Worm (Caenorhabditis elegans): ENCODE measurements around the gene iff-1.

The iff-1 gene

DNA sequence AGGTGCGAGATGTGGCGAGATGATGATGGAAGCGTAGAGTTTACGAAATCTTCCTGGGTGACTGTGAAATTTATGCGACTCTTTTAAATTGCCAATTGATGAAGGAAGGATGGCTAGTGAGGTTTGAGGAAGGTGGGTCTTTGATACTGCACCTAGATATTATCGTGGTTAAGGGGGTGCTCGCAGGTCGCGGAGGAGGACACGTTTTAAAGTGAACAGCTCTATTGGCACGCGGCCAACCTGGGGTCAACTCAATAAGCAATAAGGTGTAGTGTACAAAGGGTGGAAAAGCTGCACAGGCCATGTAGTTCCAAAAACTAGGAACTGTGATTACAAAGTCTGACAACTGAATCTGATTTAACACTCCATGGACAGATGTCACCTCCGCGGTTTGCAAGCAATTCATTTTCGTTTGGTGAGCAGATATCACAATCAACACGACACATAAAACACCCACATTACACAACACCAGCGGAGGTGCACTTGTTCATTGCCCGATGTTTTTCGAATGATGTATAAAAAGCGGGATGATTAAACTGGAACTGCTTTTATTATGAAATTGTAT is 1.6 kb downstream of the iff-1 start (continued):
- TF ChIP-seq C17E4.6 (GFP tag; IDR thresholded peaks at IDR 0.05): 0 out of 2 replicates have a peak, but pooled peaks have one; percentile 12
- TF ChIP-seq B0261.1 (tag; optimal IDR thresholded peaks at IDR 0.05): no peak
- no peak for TF ChIP-seq hlh-12 (tag; optimal IDR thresholded peaks at IDR 0.05)
- no peak for TF ChIP-seq athp-1 (tag; optimal IDR thresholded peaks at IDR 0.05)
- no peak for TF ChIP-seq T26A5.8 (tag; optimal IDR thresholded peaks at IDR 0.05)
- no peak for TF ChIP-seq madf-8 (GFP tag; conservative IDR thresholded peaks at IDR 0.05)
- TF ChIP-seq xnd-1 (tag; optimal IDR thresholded peaks at IDR 0.05): no peak
- TF ChIP-seq attf-3 (GFP tag; conservative IDR thresholded peaks at IDR 0.05): no peak
- no peak for TF ChIP-seq nhr-90 (tag; optimal IDR thresholded peaks at IDR 0.05)
- peak; percentile 24; the same call in 1 of the 2 replicates for TF ChIP-seq rcor-1 (GFP tag; IDR thresholded peaks at IDR 0.05)
- no peak for TF ChIP-seq egrh-3 (GFP tag; IDR thresholded peaks at IDR 0.05)
- no peak for TF ChIP-seq lir-1 (GFP tag; conservative IDR thresholded peaks at IDR 0.05)
- no peak for TF ChIP-seq egl-18 (GFP tag; IDR thresholded peaks at IDR 0.05)
- 0 out of 2 replicates have a peak, but pooled peaks have one; percentile 17 for TF ChIP-seq mcd-1 (GFP tag; IDR thresholded peaks at IDR 0.05)
- TF ChIP-seq cebp-1 (GFP tag; IDR thresholded peaks at IDR 0.05): no peak
- TF ChIP-seq cebp-1 (tag; optimal IDR thresholded peaks at IDR 0.05): no peak
- no peak for TF ChIP-seq repo-1 (tag; optimal IDR thresholded peaks at IDR 0.05)
- peak; percentile 11; the same call in 1 of the 2 replicates for TF ChIP-seq hmg-1.2 (GFP tag; IDR thresholded peaks at IDR 0.05)
- no peak for TF ChIP-seq hmg-20 (GFP tag; IDR thresholded peaks at IDR 0.05)
- no peak for TF ChIP-seq ccch-3 (GFP tag; optimal IDR thresholded peaks at IDR 0.05)
- TF ChIP-seq somi-1 (GFP tag; optimal IDR thresholded peaks at IDR 0.05): no peak
- TF ChIP-seq B0336.3 (GFP tag; IDR thresholded peaks at IDR 0.05): peak; percentile 70
- no peak for TF ChIP-seq ceh-79 (tag; optimal IDR thresholded peaks at IDR 0.05)
- no peak for TF ChIP-seq tbx-9 (tag; optimal IDR thresholded peaks at IDR 0.05; ENCODE audit: borderline replicate concordance)
- peak; percentile 72; the same call in 1 of the 2 replicates for TF ChIP-seq Y53G8AR.9 (GFP tag; conservative IDR thresholded peaks at IDR 0.05)
- no peak for TF ChIP-seq atf-7 (tag; optimal IDR thresholded peaks at IDR 0.05)
- TF ChIP-seq lin-54 (GFP tag; optimal IDR thresholded peaks at IDR 0.05): peak; percentile 59
- no peak for TF ChIP-seq dpff-1 (tag; optimal IDR thresholded peaks at IDR 0.05)
- no peak for TF ChIP-seq ztf-25 (GFP tag; IDR thresholded peaks at IDR 0.05)
- TF ChIP-seq B0019.2 (GFP tag; conservative IDR thresholded peaks at IDR 0.05): no peak
- no peak for TF ChIP-seq F49E8.2 (tag; optimal IDR thresholded peaks at IDR 0.05; ENCODE audit: insufficient read depth)
- no peak for TF ChIP-seq him-1 (tag; optimal IDR thresholded peaks at IDR 0.05)
- TF ChIP-seq F57A8.1 (GFP tag; optimal IDR thresholded peaks at IDR 0.05): no peak
- TF ChIP-seq madf-10 (tag; optimal IDR thresholded peaks at IDR 0.05): no peak
- no peak for TF ChIP-seq ztf-26 (tag; optimal IDR thresholded peaks at IDR 0.05)
- no peak for TF ChIP-seq ztf-6 (GFP tag; IDR thresholded peaks at IDR 0.05)
- no peak for TF ChIP-seq bed-1 (GFP tag; IDR thresholded peaks at IDR 0.05)
- no peak for TF ChIP-seq akir-1 (GFP tag; optimal IDR thresholded peaks at IDR 0.05)
- no peak for TF ChIP-seq F22D6.2 (tag; optimal IDR thresholded peaks at IDR 0.05)
- peak; percentile 5 for TF ChIP-seq hrde-1 (tag; optimal IDR thresholded peaks at IDR 0.05; ENCODE audit: borderline replicate concordance)
- TF ChIP-seq ceh-58 (GFP tag; IDR thresholded peaks at IDR 0.05): 0 out of 2 replicates have a peak, but pooled peaks have one; percentile 3
- TF ChIP-seq ztf-18 (tag; optimal IDR thresholded peaks at IDR 0.05): peak; percentile 37
- TF ChIP-seq cebp-2 (GFP tag; IDR thresholded peaks at IDR 0.05): no peak
- peak; percentile 18 for TF ChIP-seq F52B5.7 (tag; optimal IDR thresholded peaks at IDR 0.05)
- no peak for TF ChIP-seq sea-2 (GFP tag; IDR thresholded peaks at IDR 0.05)
- no peak for TF ChIP-seq snpc-1.3 (tag; optimal IDR thresholded peaks at IDR 0.05; ENCODE audit: insufficient read depth)
- TF ChIP-seq Y53F4B.3 (GFP tag; IDR thresholded peaks at IDR 0.05): no peak
- no peak for TF ChIP-seq ama-1 (optimal IDR thresholded peaks at IDR 0.05)
- TF ChIP-seq ama-1 (GFP tag; optimal IDR thresholded peaks at IDR 0.05): no peak
- no peak for TF ChIP-seq C06A6.2 (GFP tag; conservative IDR thresholded peaks at IDR 0.05)

All from whole organism, young adult.